Worm (Caenorhabditis elegans): ENCODE measurements around the gene srx-95.

- TF ChIP-seq flt-1 (GFP tag; IDR thresholded peaks at IDR 0.05) (no peak), cog-1 (tag; optimal IDR thresholded peaks at IDR 0.05) (no peak), klf-2 (GFP tag; conservative IDR thresholded peaks at IDR 0.05) (no peak), tab-1 (GFP tag; IDR thresholded peaks at IDR 0.05) (no peak), ref-1 (GFP tag; conservative IDR thresholded peaks at IDR 0.05) (no peak), ztf-23 (GFP tag; IDR thresholded peaks at IDR 0.05) (no peak), med-1 (GFP tag; optimal IDR thresholded peaks at IDR 0.05; ENCODE audit: insufficient read depth) (no peak)
Observed at ce11 chrII:6742614-6743013, 12.0 kb downstream of the srx-95 start, which contains the start of gene F41G3.6.
